Worm (Caenorhabditis elegans) whole organism, L1 larva: ENCODE data around the gene C24A3.2.

ENCODE experiments used
- lin-15B ChIP-seq: fragments of 150-350 bp; sonication (generic microtip); optimal IDR thresholded peaks from 3 replicates; lab custom pipeline; 2014; ENCODE audit warnings: missing biosample characterization, missing genetic modification characterization
- lir-3 ChIP-seq: sonication (generic microtip); optimal IDR thresholded peaks from 2 replicates; lab custom pipeline; 2016; ENCODE audit warnings: mild to moderate bottlenecking, missing genetic modification characterization, moderate library complexity, missing compliant biosample characterization; ENCODE audit not compliant: poor library complexity
- lsy-2 ChIP-seq, 2 experiments: fragments of 150-350 bp; optimal IDR thresholded peaks; 2 replicates each; lab custom pipeline; 2014; ENCODE audit warnings: missing biosample characterization in 2 of 2, missing genetic modification characterization in 2 of 2
- mdl-1 ChIP-seq, 2 experiments: fragments of 150-350 bp; optimal IDR thresholded peaks; 2 replicates each; lab custom pipeline; 2014 to 2017; ENCODE audit warnings: missing biosample characterization in 2 of 2, missing genetic modification characterization in 2 of 2, inconsistent platforms in 1 of 2
- nhr-11 ChIP-seq: fragments of 150-350 bp; optimal IDR thresholded peaks from 2 replicates; lab custom pipeline; 2014; ENCODE audit warnings: missing biosample characterization, missing genetic modification characterization
- nhr-237 ChIP-seq: fragments of 150-350 bp; optimal IDR thresholded peaks from 2 replicates; lab custom pipeline; 2014; ENCODE audit warnings: missing biosample characterization, missing genetic modification characterization
- pag-3 ChIP-seq: sonication (generic microtip); optimal IDR thresholded peaks from 2 replicates; lab custom pipeline; 2017; ENCODE audit warnings: missing genetic modification characterization, mild to moderate bottlenecking, missing compliant biosample characterization, antibody characterized with exemption, borderline replicate concordance; ENCODE audit not compliant: insufficient read depth
- skn-1 ChIP-seq: fragments of 150-350 bp; optimal IDR thresholded peaks from 2 replicates; lab custom pipeline; 2014; ENCODE audit warnings: missing biosample characterization, missing genetic modification characterization
- snpc-4 ChIP-seq: fragments of 150-350 bp; optimal IDR thresholded peaks from 2 replicates; lab custom pipeline; 2014; ENCODE audit warnings: missing biosample characterization, missing genetic modification characterization
- sox-4 ChIP-seq: sonication (generic microtip); optimal IDR thresholded peaks from 2 replicates; lab custom pipeline; 2016; ENCODE audit warnings: missing genetic modification characterization, missing compliant biosample characterization

ce11 chrX:8980676-8981075 lies 16.6 kb upstream of the C24A3.2 start, which contains the start of gene nmur-1:
- TF ChIP-seq nhr-237 (tag; lab: Kevin White, UChicago): no peak
- no peak for TF ChIP-seq snpc-4 (tag; lab: Kevin White, UChicago)
- TF ChIP-seq sox-4 (tag; lab: Kevin White, UChicago): no peak
- TF ChIP-seq mdl-1 (tag; optimal IDR thresholded peaks at IDR 0.05; lab: Kevin White, UChicago): no peak
- TF ChIP-seq lir-3 (tag; lab: Kevin White, UChicago): no peak
- no peak for TF ChIP-seq lin-15B (tag; lab: Kevin White, UChicago)
- TF ChIP-seq lsy-2 (tag; optimal IDR thresholded peaks at IDR 0.05; lab: Kevin White, UChicago): no peak
- TF ChIP-seq skn-1 (tag; lab: Kevin White, UChicago): no peak
- TF ChIP-seq pag-3 (tag; lab: Kevin White, UChicago): no peak
- no peak for TF ChIP-seq nhr-11
